Fruit fly (Drosophila melanogaster) whole organism: ENCODE data around the gene Dyro.

Source experiments
- Dll ChIP-seq: fragments of >200 bp; optimal IDR thresholded peaks from 2 replicates; lab custom pipeline; 2017
- EcR ChIP-seq, 2 experiments: fragments of >200 bp; optimal IDR thresholded peaks; 2 replicates each; lab custom pipeline; 2017; ENCODE audit warnings: missing biosample characterization in 2 of 2, missing genetic modification characterization in 2 of 2, missing genetic modification reagents in 2 of 2
- pan ChIP-seq: fragments of >200 bp; optimal IDR thresholded peaks from 2 replicates; lab custom pipeline; 2017
- psq ChIP-seq: fragments of >200 bp; optimal IDR thresholded peaks from 2 replicates; lab custom pipeline; 2017
- usp ChIP-seq: fragments of >200 bp; optimal IDR thresholded peaks from 2 replicates; lab custom pipeline; 2017; ENCODE audit warnings: missing biosample characterization, missing genetic modification characterization, mixed read lengths

DNA sequence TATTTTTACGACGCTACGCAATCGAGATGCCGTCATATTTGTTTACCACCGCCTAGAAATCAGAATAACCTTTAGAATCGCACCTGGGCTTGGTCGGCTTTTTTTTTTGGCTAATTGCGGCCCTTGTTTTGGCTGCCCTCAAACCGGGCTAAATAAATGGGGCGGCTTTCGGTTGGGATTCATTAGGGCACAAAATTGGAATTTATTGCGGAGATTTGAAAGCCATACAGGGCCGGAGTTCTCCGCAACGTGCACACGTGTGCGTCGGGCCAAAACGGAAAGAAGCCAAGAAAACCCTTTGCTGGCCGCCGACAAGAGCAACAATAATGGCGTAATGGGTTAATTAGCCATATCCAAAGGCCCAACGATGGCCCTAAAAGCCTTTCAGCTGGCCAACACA lies 9.6 kb upstream of the Dyro start:
- TF ChIP-seq pan (lab: Kevin White, UChicago) (no peak), Dll (lab: Kevin White, UChicago) (no peak), usp (no peak), psq (lab: Kevin White, UChicago) (no peak), EcR (GFP tag; optimal IDR thresholded peaks at IDR 0.05; lab: Kevin White, UChicago) (no peak)
